Fruit fly (Drosophila melanogaster): ENCODE results near the gene CG33783.

dm6 chr3R:10086683-10087082, 20.1 kb downstream of the CG33783 start:
- no peak for TF ChIP-seq CG34367 (tag; optimal IDR thresholded peaks at IDR 0.05)
- TF ChIP-seq D1 (tag; optimal IDR thresholded peaks at IDR 0.05): no peak
- no peak for TF ChIP-seq CG12605 (GFP tag; IDR thresholded peaks at IDR 0.05)
- TF ChIP-seq CG9948 (tag; optimal IDR thresholded peaks at IDR 0.05): peak; percentile 2
- TF ChIP-seq CG4496 (GFP tag; IDR thresholded peaks at IDR 0.05): no peak
- TF ChIP-seq CG17806 (tag; optimal IDR thresholded peaks at IDR 0.05): no peak
- no peak for TF ChIP-seq CG32121 (GFP tag; IDR thresholded peaks at IDR 0.05)
- TF ChIP-seq fd96Ca (GFP tag; IDR thresholded peaks at IDR 0.05): no peak
- no peak for TF ChIP-seq CG13204 (GFP tag; optimal IDR thresholded peaks at IDR 0.05)
- TF ChIP-seq CG14655 (GFP tag; optimal IDR thresholded peaks at IDR 0.05): no peak
- TF ChIP-seq gl (tag; optimal IDR thresholded peaks at IDR 0.05): no peak
- no peak for TF ChIP-seq CG8301 (tag; optimal IDR thresholded peaks at IDR 0.05)
- no peak for TF ChIP-seq EcR (GFP tag; optimal IDR thresholded peaks at IDR 0.05)
